Worm (Caenorhabditis elegans): ENCODE data around the gene F46H5.3.

Gene F46H5.3

DNA sequence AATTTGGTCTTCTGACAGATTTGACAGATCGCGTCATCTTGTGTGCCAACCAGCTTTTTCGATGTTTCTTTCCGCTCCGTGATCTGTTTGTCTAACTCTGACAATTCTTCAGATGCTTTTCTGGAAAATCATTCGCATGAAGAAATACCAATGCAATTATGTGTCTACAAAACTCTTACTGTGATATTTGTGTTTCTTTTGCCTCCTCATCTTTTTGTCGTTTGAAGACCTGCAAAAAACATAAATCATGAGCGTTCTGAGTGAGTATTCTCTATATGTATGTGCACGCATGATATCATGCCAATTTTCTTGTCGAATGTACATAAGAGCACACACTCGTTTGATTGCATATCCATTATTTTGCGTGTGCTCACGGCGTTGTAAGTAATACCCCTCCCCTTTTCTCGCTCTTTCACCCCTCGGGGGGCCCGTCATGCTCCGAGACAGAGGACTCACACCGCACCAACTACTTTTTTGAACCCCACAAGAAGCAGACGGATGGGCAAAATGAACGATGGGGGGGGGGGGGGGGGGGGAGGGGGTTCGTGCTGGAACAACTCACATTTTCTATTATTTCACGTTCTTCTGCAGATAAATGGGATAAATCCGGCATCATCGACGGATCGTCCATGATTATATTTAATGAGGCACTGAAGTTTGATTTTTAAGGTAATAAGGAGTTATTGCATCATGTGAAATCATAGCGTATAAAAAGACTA is 41.4 kb upstream of the F46H5.3 start, which contains the start of gene unc-10:
Gene unc-10 (minus strand): TSS at position 652 of the 719 bp plus-strand sequence.
- TF ChIP-seq sdc-2 (tag; optimal IDR thresholded peaks at IDR 0.05) (no peak), dmd-4 (tag; optimal IDR thresholded peaks at IDR 0.05; ENCODE audit: borderline replicate concordance) (no peak), ttx-3 (tag; optimal IDR thresholded peaks at IDR 0.05) (no peak), ztf-16 (tag; optimal IDR thresholded peaks at IDR 0.05) (no peak), pha-2 (tag; optimal IDR thresholded peaks at IDR 0.05) (no peak), Y22D7AL.16 (tag; optimal IDR thresholded peaks at IDR 0.05) (no peak), fax-1 (tag; optimal IDR thresholded peaks at IDR 0.05) (no peak)

DNA sequence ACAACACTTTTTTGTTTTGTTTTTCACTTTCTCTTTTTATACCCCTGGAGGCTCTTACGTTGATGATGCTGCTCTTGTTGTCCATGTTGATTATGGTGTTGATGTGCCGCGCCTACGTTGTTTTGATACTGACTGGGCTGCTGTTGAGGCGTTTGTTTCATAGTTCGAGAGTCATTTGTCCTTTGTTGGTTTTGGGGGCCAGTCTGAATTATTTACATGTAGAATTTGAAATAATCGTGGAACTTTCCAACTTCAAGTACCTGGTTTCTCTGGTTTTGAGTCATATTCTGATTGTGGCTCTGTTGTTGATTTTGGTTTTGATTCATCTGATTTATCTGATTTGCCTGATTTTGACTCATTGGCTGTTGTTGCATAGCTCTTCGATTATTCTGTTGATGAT is 39.6 kb upstream of the F46H5.3 start:
- TF ChIP-seq rnt-1 (tag; optimal IDR thresholded peaks at IDR 0.05) = no peak
- TF ChIP-seq odd-2 (tag; optimal IDR thresholded peaks at IDR 0.05) = no peak
- TF ChIP-seq ceh-6 (GFP tag; optimal IDR thresholded peaks at IDR 0.05) = no peak
- TF ChIP-seq pros-1 (tag; optimal IDR thresholded peaks at IDR 0.05) = no peak
- no peak for TF ChIP-seq pax-1 (tag; optimal IDR thresholded peaks at IDR 0.05)
- no peak for TF ChIP-seq ama-1 (optimal IDR thresholded peaks at IDR 0.05)
- TF ChIP-seq elt-4 (tag; optimal IDR thresholded peaks at IDR 0.05) = no peak
- no peak for TF ChIP-seq ttx-3 (tag; optimal IDR thresholded peaks at IDR 0.05)
- TF ChIP-seq ceh-30 (tag; optimal IDR thresholded peaks at IDR 0.05) = no peak
- no peak for TF ChIP-seq F13H6.1 (tag; optimal IDR thresholded peaks at IDR 0.05)
- no peak for TF ChIP-seq sdc-2 (tag; optimal IDR thresholded peaks at IDR 0.05)
- TF ChIP-seq pat-9 (tag; optimal IDR thresholded peaks at IDR 0.05) = no peak
- TF ChIP-seq ahr-1 (tag; optimal IDR thresholded peaks at IDR 0.05) = no peak
- no peak for TF ChIP-seq che-1 (tag; optimal IDR thresholded peaks at IDR 0.05)
- TF ChIP-seq Y22D7AL.16 (tag; optimal IDR thresholded peaks at IDR 0.05) = no peak

DNA sequence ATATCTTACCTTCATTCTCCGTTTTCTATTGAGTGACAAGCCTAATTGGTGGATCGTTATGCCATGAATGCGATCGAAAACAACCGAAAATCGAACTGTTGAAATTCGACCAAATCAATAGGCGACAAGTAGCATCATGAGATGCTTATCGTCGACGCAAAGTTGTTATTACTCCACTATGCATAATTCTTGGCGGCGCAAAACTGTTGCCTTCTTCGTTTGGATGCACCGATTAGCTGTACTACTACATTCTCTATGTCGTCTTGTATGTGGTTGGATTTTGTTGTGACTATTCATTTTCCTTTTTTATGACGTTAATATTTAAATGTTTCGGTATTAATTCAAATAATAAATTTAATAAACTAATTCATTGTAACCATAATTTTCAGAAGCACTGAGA is 33.5 kb upstream of the F46H5.3 start, which contains the start of gene F46H5.11:
Gene F46H5.11 (minus strand): TSS at position 101 of the 400 bp plus-strand sequence.
- TF ChIP-seq C38D4.7 (GFP tag; optimal IDR thresholded peaks at IDR 0.05) (no peak), lim-6 (tag; optimal IDR thresholded peaks at IDR 0.05) (no peak), pha-4 (tag; optimal IDR thresholded peaks at IDR 0.05) (no peak), fax-1 (tag; optimal IDR thresholded peaks at IDR 0.05) (no peak), rnt-1 (tag; optimal IDR thresholded peaks at IDR 0.05) (no peak)

DNA sequence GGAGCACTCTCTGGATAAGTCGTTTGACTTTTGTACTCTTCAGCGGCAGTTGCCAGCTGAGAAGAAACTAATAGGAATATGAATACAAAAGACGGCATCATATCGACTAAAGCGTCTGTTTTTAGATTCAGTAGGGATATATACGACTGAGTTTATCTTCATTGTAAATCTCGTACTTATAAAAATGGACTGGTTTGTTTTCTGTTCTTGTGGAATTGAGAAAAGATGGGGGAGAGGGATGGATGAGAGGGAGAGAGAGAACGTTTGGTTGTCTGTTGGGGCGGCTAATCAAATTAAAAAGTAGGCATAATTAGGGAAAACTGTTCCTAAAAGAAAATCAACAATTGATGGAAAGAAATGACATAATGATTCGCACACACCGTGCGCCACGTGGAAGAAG is 30.9 kb upstream of the F46H5.3 start, which contains the start of gene grd-7:
Gene grd-7 (minus strand): TSS at position 101 of the 400 bp plus-strand sequence.
- TF ChIP-seq K02D7.2 (tag; optimal IDR thresholded peaks at IDR 0.05) (no peak), sox-4 (tag; optimal IDR thresholded peaks at IDR 0.05) (no peak), eyg-1 (tag; optimal IDR thresholded peaks at IDR 0.05) (no peak), ceh-34 (tag; optimal IDR thresholded peaks at IDR 0.05) (no peak), hlh-30 (tag; optimal IDR thresholded peaks at IDR 0.05; ENCODE audit: insufficient read depth) (no peak), C38D4.7 (GFP tag; optimal IDR thresholded peaks at IDR 0.05) (no peak), ceh-9 (tag; optimal IDR thresholded peaks at IDR 0.05) (no peak)

DNA sequence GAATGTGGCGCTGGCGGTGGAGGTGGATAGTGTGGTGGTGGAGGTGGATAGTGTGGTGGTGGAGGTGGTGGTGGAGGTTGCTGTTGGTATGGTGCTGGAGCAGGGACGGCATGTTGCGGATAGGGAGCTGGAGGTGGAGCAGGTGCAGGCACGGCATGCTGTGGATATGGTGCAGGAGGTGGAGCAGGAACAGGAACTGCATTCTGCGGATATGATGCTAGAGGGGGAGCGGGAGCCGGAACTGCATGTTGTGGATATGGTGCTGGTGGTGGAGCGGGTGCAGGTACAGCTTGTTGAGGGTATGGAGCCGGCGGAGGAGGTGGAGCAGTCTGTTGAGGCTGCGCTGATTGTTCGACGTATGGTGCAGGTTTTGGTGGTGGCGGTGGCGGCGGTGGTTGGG is 30.5 kb upstream of the F46H5.3 start:
- TF ChIP-seq che-1 (tag; optimal IDR thresholded peaks at IDR 0.05) = no peak
- no peak for TF ChIP-seq tbx-2 (tag; optimal IDR thresholded peaks at IDR 0.05)
- TF ChIP-seq T23F11.4 (GFP tag; optimal IDR thresholded peaks at IDR 0.05) = no peak
- no peak for TF ChIP-seq ceh-30 (tag; optimal IDR thresholded peaks at IDR 0.05)
- no peak for TF ChIP-seq madf-2 (tag; optimal IDR thresholded peaks at IDR 0.05)
- no peak for TF ChIP-seq npax-4 (tag; optimal IDR thresholded peaks at IDR 0.05)
- TF ChIP-seq fkh-6 (tag; optimal IDR thresholded peaks at IDR 0.05) = no peak
- TF ChIP-seq gmeb-2 (tag; optimal IDR thresholded peaks at IDR 0.05) = no peak
- no peak for TF ChIP-seq nhr-232 (tag; optimal IDR thresholded peaks at IDR 0.05)
- TF ChIP-seq hlh-15 (tag; optimal IDR thresholded peaks at IDR 0.05) = no peak
- no peak for TF ChIP-seq ref-2 (tag; optimal IDR thresholded peaks at IDR 0.05)
- no peak for TF ChIP-seq fax-1 (tag; optimal IDR thresholded peaks at IDR 0.05)
- TF ChIP-seq elt-4 (tag; optimal IDR thresholded peaks at IDR 0.05) = no peak
- no peak for TF ChIP-seq hlh-8 (tag; optimal IDR thresholded peaks at IDR 0.05)

All from whole organism, late embryonic.